Worm (Caenorhabditis elegans): ENCODE measurements around the gene K07C11.8.

DNA sequence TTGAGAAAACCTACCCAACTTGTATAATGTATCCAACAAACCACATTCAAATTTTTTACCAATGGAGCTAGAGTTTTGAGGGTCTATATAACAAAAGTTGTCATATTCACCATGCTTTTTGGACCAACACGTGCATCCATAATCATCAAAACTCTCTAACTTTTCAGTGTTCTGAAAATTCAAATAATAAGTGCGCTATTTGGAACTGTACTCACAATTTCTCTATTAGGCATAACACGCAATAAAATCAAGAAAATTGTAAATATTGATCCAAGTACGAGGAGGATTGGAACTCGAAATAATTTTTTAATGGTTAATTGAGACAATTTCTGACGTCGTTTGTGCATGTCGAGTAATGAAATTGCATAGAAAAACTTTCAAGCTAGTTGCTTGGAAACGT lies 22.2 kb upstream of the K07C11.8 start, which contains the start of gene C16D9.3:
- TF ChIP-seq fkh-10 (GFP tag; optimal IDR thresholded peaks at IDR 0.05) (no peak), nhr-77 (tag; optimal IDR thresholded peaks at IDR 0.05) (no peak), lin-35 (GFP tag; optimal IDR thresholded peaks at IDR 0.05) (no peak), ama-1 (optimal IDR thresholded peaks at IDR 0.05) (no peak), unc-30 (tag; optimal IDR thresholded peaks at IDR 0.05) (no peak), nhr-11 (tag; optimal IDR thresholded peaks at IDR 0.05) (no peak), efl-1 (optimal IDR thresholded peaks at IDR 0.05) (no peak), efl-1 (GFP tag; optimal IDR thresholded peaks at IDR 0.05 in 1 of 2) (no peak), nhr-237 (tag; optimal IDR thresholded peaks at IDR 0.05) (no peak), dsc-1 (tag; optimal IDR thresholded peaks at IDR 0.05) (no peak)
